Worm (Caenorhabditis elegans) whole organism, late embryonic: ENCODE data around the gene sri-27.

ENCODE experiments used
- F13H6.1 ChIP-seq: sonication (generic microtip); optimal IDR thresholded peaks from 2 replicates; lab custom pipeline; 2016; ENCODE audit warnings: missing genetic modification characterization, missing compliant biosample characterization
- Y22D7AL.16 ChIP-seq: sonication (generic microtip); optimal IDR thresholded peaks from 2 replicates; lab custom pipeline; 2016; ENCODE audit warnings: missing genetic modification characterization, missing compliant biosample characterization
- ceh-14 ChIP-seq: sonication (generic microtip); optimal IDR thresholded peaks from 2 replicates; lab custom pipeline; 2016; ENCODE audit warnings: missing genotype, missing genetic modification characterization, missing compliant biosample characterization
- ceh-22 ChIP-seq: sonication (generic microtip); optimal IDR thresholded peaks from 2 replicates; lab custom pipeline; 2017; ENCODE audit warnings: missing biosample characterization, missing genetic modification characterization
- fax-1 ChIP-seq: sonication (generic microtip); optimal IDR thresholded peaks from 2 replicates; lab custom pipeline; 2016; ENCODE audit warnings: missing genotype, missing genetic modification characterization, missing compliant biosample characterization
- fkh-10 ChIP-seq: fragments of 150-350 bp; optimal IDR thresholded peaks from 2 replicates; lab custom pipeline; 2014; ENCODE audit warnings: missing biosample characterization, missing genetic modification reagents, missing genetic modification characterization
- nfya-1 ChIP-seq: sonication (generic microtip); optimal IDR thresholded peaks from 2 replicates; lab custom pipeline; 2017; ENCODE audit warnings: missing genetic modification characterization, mild to moderate bottlenecking, missing compliant biosample characterization, antibody characterized with exemption, moderate library complexity
- nhr-11 ChIP-seq: fragments of 150-350 bp; optimal IDR thresholded peaks from 2 replicates; lab custom pipeline; 2014; ENCODE audit warnings: missing biosample characterization, missing genetic modification characterization
- odd-2 ChIP-seq: sonication (generic microtip); optimal IDR thresholded peaks from 2 replicates; lab custom pipeline; 2017; ENCODE audit warnings: antibody characterized with exemption, mild to moderate bottlenecking, missing genetic modification characterization, missing compliant biosample characterization
- pros-1 ChIP-seq: fragments of 150-350 bp; optimal IDR thresholded peaks from 2 replicates; lab custom pipeline; 2014; ENCODE audit warnings: missing biosample characterization, missing genetic modification reagents, missing genetic modification characterization
- rnt-1 ChIP-seq: sonication (generic microtip); optimal IDR thresholded peaks from 2 replicates; lab custom pipeline; 2016; ENCODE audit warnings: missing genetic modification characterization, missing compliant biosample characterization
- unc-55 ChIP-seq: sonication (generic microtip); optimal IDR thresholded peaks from 2 replicates; lab custom pipeline; 2017; ENCODE audit warnings: missing biosample characterization, missing genetic modification reagents, missing genetic modification characterization
- unc-86 ChIP-seq: sonication (generic microtip); optimal IDR thresholded peaks from 2 replicates; lab custom pipeline; 2016; ENCODE audit warnings: missing genetic modification characterization, missing compliant biosample characterization

DNA sequence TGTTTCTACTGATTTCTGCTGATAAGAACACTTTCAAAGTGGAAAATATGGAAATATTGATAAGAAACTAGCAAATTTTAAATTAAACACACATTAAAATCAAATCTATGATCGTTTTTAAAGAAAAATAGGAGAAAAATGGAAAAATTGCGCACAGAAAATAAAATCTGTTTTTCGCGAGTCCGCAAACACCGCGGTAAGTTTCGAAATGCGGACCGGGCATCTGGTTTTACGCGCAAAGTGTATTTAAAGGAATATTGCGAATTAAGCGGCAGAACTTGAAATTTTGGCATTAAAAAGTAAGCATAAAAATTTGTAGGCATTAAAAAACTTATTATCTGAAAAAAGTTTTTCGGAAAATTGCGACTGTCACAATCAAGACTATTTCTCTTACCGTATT, 47.7 kb downstream of the sri-27 start:
- TF ChIP-seq nhr-11 (no peak), nfya-1 (tag; lab: Kevin White, UChicago) (no peak), ceh-22 (tag; lab: Kevin White, UChicago) (no peak), pros-1 (no peak), fax-1 (tag; lab: Kevin White, UChicago) (no peak), Y22D7AL.16 (tag; lab: Kevin White, UChicago) (no peak), F13H6.1 (tag; lab: Kevin White, UChicago) (no peak), odd-2 (no peak), fkh-10 (GFP tag; lab: Kevin White, UChicago) (no peak), rnt-1 (tag; lab: Kevin White, UChicago) (no peak), unc-55 (GFP tag; lab: Kevin White, UChicago) (no peak), ceh-14 (no peak), unc-86 (tag; lab: Kevin White, UChicago) (no peak)
